Worm (Caenorhabditis elegans) whole organism, mixed stage, embryonic: ENCODE results near the gene ragc-1.

Source experiments
- M03D4.4 ChIP-seq: sonication (generic microtip); optimal IDR thresholded peaks from 2 replicates; lab custom pipeline; 2017; ENCODE audit warnings: mild to moderate bottlenecking, missing genetic modification characterization, missing compliant biosample characterization
- bed-3 ChIP-seq: fragments of 200-800 bp; sonication (Bioruptor generic); optimal IDR thresholded peaks from 3 replicates; lab custom pipeline; 2018; ENCODE audit warnings: mild to moderate bottlenecking, missing genetic modification characterization, moderate library complexity, missing compliant biosample characterization
- elt-3 ChIP-seq: fragments of 150-350 bp; optimal IDR thresholded peaks from 2 replicates; lab custom pipeline; 2014; ENCODE audit warnings: missing biosample characterization, missing genetic modification characterization
- ham-2 ChIP-seq: fragments of 200-800 bp; sonication (Bioruptor generic); optimal IDR thresholded peaks from 2 replicates; lab custom pipeline; 2018; ENCODE audit warnings: mild to moderate bottlenecking, missing genetic modification characterization, missing compliant biosample characterization
- hlh-1 ChIP-seq: fragments of 150-350 bp; optimal IDR thresholded peaks from 2 replicates; lab custom pipeline; 2014; ENCODE audit warnings: missing biosample characterization, missing genetic modification reagents, missing genetic modification characterization
- lin-13 ChIP-seq: fragments of 150-350 bp; optimal IDR thresholded peaks from 2 replicates; lab custom pipeline; 2014; ENCODE audit warnings: missing biosample characterization, missing genetic modification characterization
- nhr-12 ChIP-seq: fragments of 150-350 bp; optimal IDR thresholded peaks from 2 replicates; lab custom pipeline; 2014; ENCODE audit warnings: missing biosample characterization, missing genetic modification characterization
- nhr-2 ChIP-seq: fragments of 150-350 bp; optimal IDR thresholded peaks from 2 replicates; lab custom pipeline; 2014; ENCODE audit warnings: missing biosample characterization, missing genetic modification characterization
- nhr-237 ChIP-seq: fragments of 150-350 bp; optimal IDR thresholded peaks from 2 replicates; lab custom pipeline; 2014; ENCODE audit warnings: missing biosample characterization, missing genetic modification characterization
- nhr-28 ChIP-seq: fragments of 150-350 bp; optimal IDR thresholded peaks from 2 replicates; lab custom pipeline; 2014; ENCODE audit warnings: missing biosample characterization, missing genetic modification characterization
- pha-4 ChIP-seq: fragments of 150-350 bp; optimal IDR thresholded peaks from 2 replicates; lab custom pipeline; 2018; ENCODE audit warnings: missing biosample characterization, missing genetic modification reagents, missing genetic modification characterization
- snpc-4 ChIP-seq: fragments of 150-350 bp; optimal IDR thresholded peaks from 2 replicates; lab custom pipeline; 2014; ENCODE audit warnings: missing biosample characterization, missing genetic modification characterization
- tbx-8 ChIP-seq: fragments of 200-800 bp; sonication (Bioruptor generic); optimal IDR thresholded peaks from 2 replicates; lab custom pipeline; 2018; ENCODE audit warnings: mild to moderate bottlenecking, missing genetic modification characterization, moderate library complexity, missing compliant biosample characterization
- unc-62 ChIP-seq: fragments of 150-350 bp; optimal IDR thresholded peaks from 2 replicates; lab custom pipeline; 2014; ENCODE audit warnings: missing biosample characterization, missing genetic modification reagents, missing genetic modification characterization

DNA sequence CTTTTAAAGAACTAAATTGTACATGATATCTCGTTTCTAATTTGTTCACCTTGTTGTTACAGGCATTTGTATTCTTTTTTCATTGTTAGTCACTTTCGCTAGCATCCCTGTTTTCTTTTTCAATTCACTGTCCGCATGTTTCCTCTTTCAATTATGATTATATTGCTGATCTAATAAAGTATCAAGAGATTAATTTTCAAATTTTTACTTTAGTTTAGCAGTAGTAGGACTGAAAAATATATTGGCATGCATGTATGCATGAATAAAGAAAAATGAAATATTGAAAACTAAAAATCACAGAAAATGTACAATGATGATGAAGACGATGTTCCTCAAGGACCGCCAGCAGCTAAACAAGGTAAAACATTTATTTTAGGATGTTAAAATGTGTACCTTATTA is 33.3 kb upstream of the ragc-1 start, which contains the start of gene rbm-17:
- no peak for TF ChIP-seq elt-3 (tag; lab: Kevin White, UChicago)
- no peak for TF ChIP-seq unc-62 (GFP tag; lab: Kevin White, UChicago)
- no peak for TF ChIP-seq lin-13 (tag; lab: Kevin White, UChicago)
- no peak for TF ChIP-seq nhr-237 (tag; lab: Kevin White, UChicago)
- TF ChIP-seq nhr-28 (tag; lab: Kevin White, UChicago) = no peak
- no peak for TF ChIP-seq tbx-8 (GFP tag; lab: Kevin White, UChicago)
- no peak for TF ChIP-seq nhr-2 (tag; lab: Kevin White, UChicago)
- TF ChIP-seq snpc-4 = no peak
- TF ChIP-seq bed-3 (GFP tag; lab: Kevin White, UChicago) = no peak
- TF ChIP-seq ham-2 (GFP tag; lab: Kevin White, UChicago) = no peak
- TF ChIP-seq nhr-12 (tag; lab: Kevin White, UChicago) = no peak
- no peak for TF ChIP-seq hlh-1 (tag; lab: Kevin White, UChicago)
- no peak for TF ChIP-seq M03D4.4 (tag; lab: Kevin White, UChicago)
- no peak for TF ChIP-seq pha-4 (tag; lab: Kevin White, UChicago)
